Worm (Caenorhabditis elegans) whole organism, early embryonic: Measurements from ENCODE around the gene gcy-19.

Source experiments
- B0310.2 ChIP-seq: sonication (generic microtip); optimal IDR thresholded peaks from 2 replicates; lab custom pipeline; 2016; ENCODE audit warnings: mild to moderate bottlenecking, missing genetic modification characterization, missing compliant biosample characterization
- F13C5.2 ChIP-seq: sonication (generic microtip); optimal IDR thresholded peaks from 2 replicates; lab custom pipeline; 2017; ENCODE audit warnings: mild to moderate bottlenecking, missing genetic modification characterization, inconsistent platforms, missing compliant biosample characterization
- aly-1 ChIP-seq: sonication (generic microtip); optimal IDR thresholded peaks from 2 replicates; lab custom pipeline; 2016; ENCODE audit warnings: missing genetic modification characterization, missing compliant biosample characterization
- ama-1 ChIP-seq: fragments of 150-350 bp; optimal IDR thresholded peaks from 2 replicates; lab custom pipeline; 2014
- ceh-13 ChIP-seq: fragments of 200-800 bp; sonication (Bioruptor generic); optimal IDR thresholded peaks from 2 replicates; lab custom pipeline; 2018; ENCODE audit warnings: mild to moderate bottlenecking, missing genetic modification characterization, missing compliant biosample characterization
- ceh-36 ChIP-seq: sonication (generic microtip); optimal IDR thresholded peaks from 2 replicates; lab custom pipeline; 2016; ENCODE audit warnings: missing genetic modification characterization, inconsistent platforms, missing compliant biosample characterization
- ets-7 ChIP-seq: sonication (generic microtip); optimal IDR thresholded peaks from 2 replicates; lab custom pipeline; 2016; ENCODE audit warnings: missing genotype, missing genetic modification characterization, missing compliant biosample characterization
- flt-1 ChIP-seq: fragments of 200-800 bp; sonication (Bioruptor generic); IDR thresholded peaks from 2 replicates; pipeline ENCODE4 v1.3.6; 2022; ENCODE audit warnings: missing genetic modification characterization, missing compliant biosample characterization
- hmbx-1 ChIP-seq: sonication (generic microtip); optimal IDR thresholded peaks from 2 replicates; lab custom pipeline; 2016; ENCODE audit warnings: mild to moderate bottlenecking, missing genetic modification characterization, missing compliant biosample characterization
- hmg-4 ChIP-seq: fragments of 200-800 bp; sonication (Bioruptor generic); optimal IDR thresholded peaks from 2 replicates; lab custom pipeline; 2018; ENCODE audit warnings: mild to moderate bottlenecking, missing genetic modification characterization, missing compliant biosample characterization
- hnd-1 ChIP-seq: sonication (generic microtip); optimal IDR thresholded peaks from 2 replicates; lab custom pipeline; 2016; ENCODE audit warnings: missing genetic modification characterization, missing compliant biosample characterization
- pes-1 ChIP-seq: fragments of 200-800 bp; sonication (Bioruptor generic); IDR thresholded peaks from 2 replicates; pipeline ENCODE4 v1.3.6; 2022; ENCODE audit warnings: missing genetic modification reagents, missing genetic modification characterization, missing compliant biosample characterization
- scrt-1 ChIP-seq: fragments of 200-800 bp; sonication (Bioruptor generic); IDR thresholded peaks from 2 replicates; pipeline ENCODE4 v1.3.6; 2022; ENCODE audit warnings: missing genetic modification characterization, missing compliant biosample characterization
- sea-1 ChIP-seq: fragments of 200-800 bp; sonication (Bioruptor generic); conservative IDR thresholded peaks from 2 replicates; pipeline ENCODE4 v1.3.6; 2022; ENCODE audit warnings: missing genetic modification characterization, missing compliant biosample characterization
- tbx-11 ChIP-seq: fragments of 200-800 bp; sonication (Bioruptor generic); IDR thresholded peaks from 2 replicates; pipeline ENCODE4 v1.3.6; 2022; ENCODE audit warnings: missing genetic modification characterization, missing compliant biosample characterization
- tbx-37 ChIP-seq: fragments of 200-800 bp; sonication (Bioruptor generic); conservative IDR thresholded peaks from 2 replicates; pipeline ENCODE4 v1.3.6; 2022; ENCODE audit warnings: missing genetic modification reagents, missing genetic modification characterization, missing compliant biosample characterization
- tra-4 ChIP-seq: sonication (generic microtip); optimal IDR thresholded peaks from 2 replicates; lab custom pipeline; 2017; ENCODE audit warnings: missing genetic modification characterization, missing compliant biosample characterization

The gcy-19 gene

DNA sequence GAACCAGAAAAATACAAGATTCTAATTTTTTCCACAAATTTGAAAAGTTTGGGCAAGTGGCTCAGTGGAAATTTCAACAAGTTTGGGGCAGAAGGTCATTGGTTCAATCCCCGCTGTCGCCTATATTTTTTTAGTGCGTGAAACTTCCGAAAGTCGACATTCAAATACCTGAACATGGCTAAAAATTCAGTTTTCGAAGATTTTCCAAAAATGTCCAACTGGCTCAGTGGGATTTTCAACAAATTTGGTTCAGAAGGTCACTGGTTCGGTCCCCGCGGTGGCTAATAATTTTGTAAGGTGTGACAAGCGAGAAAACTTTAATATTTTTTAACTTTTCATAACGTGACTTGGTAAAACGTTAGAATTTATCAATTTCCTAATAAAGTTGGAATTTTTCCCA is 5.5 kb upstream of the gcy-19 start:
- no peak for TF ChIP-seq hmbx-1 (tag; lab: Kevin White, UChicago)
- TF ChIP-seq B0310.2, result no peak
- TF ChIP-seq ets-7, result no peak
- TF ChIP-seq ceh-13 (GFP tag; lab: Kevin White, UChicago), result no peak
- no peak for TF ChIP-seq tbx-37 (GFP tag; lab: Robert Waterston, UW)
- TF ChIP-seq tra-4 (tag; lab: Kevin White, UChicago), result no peak
- TF ChIP-seq F13C5.2 (tag; lab: Kevin White, UChicago), result no peak
- no peak for TF ChIP-seq sea-1 (GFP tag; lab: Robert Waterston, UW)
- TF ChIP-seq ama-1 (lab: Kevin White, UChicago), result no peak
- TF ChIP-seq hnd-1, result no peak
- TF ChIP-seq flt-1, result no peak
- no peak for TF ChIP-seq hmg-4 (GFP tag; lab: Kevin White, UChicago)
- no peak for TF ChIP-seq aly-1 (tag; lab: Kevin White, UChicago)
- TF ChIP-seq pes-1 (GFP tag; lab: Robert Waterston, UW), result no peak
- no peak for TF ChIP-seq ceh-36
- no peak for TF ChIP-seq scrt-1
- TF ChIP-seq tbx-11 (GFP tag; lab: Robert Waterston, UW), result no peak

DNA sequence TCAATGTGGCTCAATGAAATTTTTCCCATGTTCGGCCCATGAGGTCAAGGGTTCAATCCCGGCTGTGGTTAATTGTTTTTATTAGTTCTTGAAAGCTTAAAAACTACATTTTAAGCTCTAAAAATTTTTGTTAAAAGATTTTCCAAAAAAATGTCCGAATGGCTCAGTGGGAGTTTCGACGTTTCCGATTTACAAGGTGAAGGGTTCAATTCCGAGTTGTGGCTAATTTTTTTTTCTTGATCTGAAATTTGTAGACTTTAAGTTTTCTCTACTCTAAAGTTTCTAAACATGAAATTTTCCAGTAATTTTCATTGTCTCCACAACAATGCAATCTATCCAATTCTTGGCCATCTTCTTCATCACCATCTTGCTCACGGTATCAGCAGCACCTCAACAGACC is 3.4 kb upstream of the gcy-19 start, which contains the start of gene F02E11.2:
Gene F02E11.2 (plus strand): TSS at position 301 of the 400 bp plus-strand sequence.
- TF ChIP-seq flt-1, result no peak
- TF ChIP-seq ama-1 (lab: Kevin White, UChicago), result no peak
- TF ChIP-seq hmbx-1 (tag; lab: Kevin White, UChicago), result no peak
- no peak for TF ChIP-seq ceh-13 (GFP tag; lab: Kevin White, UChicago)
- no peak for TF ChIP-seq sea-1 (GFP tag; lab: Robert Waterston, UW)
- TF ChIP-seq tbx-37 (GFP tag; lab: Robert Waterston, UW), result no peak
- no peak for TF ChIP-seq scrt-1
- TF ChIP-seq B0310.2, result no peak
- TF ChIP-seq hnd-1, result no peak
- TF ChIP-seq aly-1 (tag; lab: Kevin White, UChicago), result no peak
- TF ChIP-seq tra-4 (tag; lab: Kevin White, UChicago), result no peak

DNA sequence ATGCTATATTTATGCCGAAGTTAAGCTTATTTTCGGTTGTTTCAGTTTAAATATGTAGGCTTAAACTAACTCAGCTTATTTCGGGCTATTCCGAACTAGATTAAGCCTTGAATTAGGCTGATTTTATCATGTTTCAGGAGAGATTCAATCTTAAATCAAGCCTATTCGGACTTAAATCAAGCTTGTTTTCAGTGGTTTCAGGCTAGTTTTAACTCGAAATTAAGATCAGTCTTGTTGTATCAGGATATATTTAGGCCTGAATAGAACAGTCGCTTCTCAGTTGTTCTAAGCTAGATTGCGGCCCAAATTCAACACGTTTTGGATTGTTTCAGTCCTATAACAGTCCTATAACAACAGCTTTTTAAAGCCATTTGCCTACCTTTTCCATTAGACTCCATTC is 7.4 kb downstream of the gcy-19 start:
- TF ChIP-seq ceh-36 (no peak), hmg-4 (GFP tag; lab: Kevin White, UChicago) (no peak), tbx-37 (GFP tag; lab: Robert Waterston, UW) (no peak), tra-4 (tag; lab: Kevin White, UChicago) (no peak), tbx-11 (GFP tag; lab: Robert Waterston, UW) (no peak), ceh-13 (GFP tag; lab: Kevin White, UChicago) (no peak), scrt-1 (no peak), ets-7 (no peak), pes-1 (GFP tag; lab: Robert Waterston, UW) (no peak)

DNA sequence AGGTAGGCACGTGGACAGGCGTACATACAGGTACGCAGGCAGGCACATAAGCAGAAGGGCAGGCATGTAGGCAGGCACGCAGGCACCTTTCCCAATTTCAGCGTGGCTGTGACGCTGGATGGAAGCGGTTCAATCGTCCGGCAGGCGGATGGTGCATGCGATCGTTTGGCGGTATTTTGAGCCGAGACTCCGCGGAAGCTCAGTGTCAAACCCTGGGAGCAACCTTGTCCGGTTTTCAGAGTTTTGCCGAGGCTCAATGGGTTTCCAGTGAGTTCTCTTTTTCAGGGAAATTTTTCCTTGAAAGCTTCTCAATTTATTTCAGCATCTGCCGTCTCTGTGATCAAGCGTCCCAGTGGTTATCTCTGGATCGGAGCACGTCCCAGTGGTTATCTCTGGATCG is 9.0 kb downstream of the gcy-19 start:
- no peak for TF ChIP-seq ceh-36
- TF ChIP-seq pes-1 (GFP tag; lab: Robert Waterston, UW), result no peak
- no peak for TF ChIP-seq hnd-1
- TF ChIP-seq tbx-37 (GFP tag; lab: Robert Waterston, UW), result no peak

DNA sequence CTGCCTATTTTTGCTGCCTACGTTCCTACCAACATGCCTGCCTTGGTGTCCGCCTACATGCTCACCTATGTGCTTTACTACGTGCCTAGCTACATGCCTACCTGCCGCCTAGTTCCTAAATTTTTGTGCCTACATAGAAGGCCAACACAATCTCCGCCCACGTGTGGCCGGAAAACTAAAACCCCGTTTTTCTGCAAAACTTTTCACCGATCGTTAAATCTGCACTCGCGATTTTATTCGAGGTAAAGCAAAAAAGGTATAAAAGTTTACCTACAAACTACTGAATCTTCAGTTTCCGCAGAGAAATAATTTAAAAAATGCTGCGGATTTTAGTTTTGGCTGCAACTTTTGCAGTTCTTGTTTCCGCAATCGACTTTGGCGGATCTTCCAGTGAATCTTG is 9.7 kb downstream of the gcy-19 start, which contains the start of gene clec-124:
Gene clec-124 (plus strand): TSS at position 301 of the 400 bp plus-strand sequence.
- TF ChIP-seq tbx-37 (GFP tag; lab: Robert Waterston, UW), result no peak
- no peak for TF ChIP-seq flt-1

DNA sequence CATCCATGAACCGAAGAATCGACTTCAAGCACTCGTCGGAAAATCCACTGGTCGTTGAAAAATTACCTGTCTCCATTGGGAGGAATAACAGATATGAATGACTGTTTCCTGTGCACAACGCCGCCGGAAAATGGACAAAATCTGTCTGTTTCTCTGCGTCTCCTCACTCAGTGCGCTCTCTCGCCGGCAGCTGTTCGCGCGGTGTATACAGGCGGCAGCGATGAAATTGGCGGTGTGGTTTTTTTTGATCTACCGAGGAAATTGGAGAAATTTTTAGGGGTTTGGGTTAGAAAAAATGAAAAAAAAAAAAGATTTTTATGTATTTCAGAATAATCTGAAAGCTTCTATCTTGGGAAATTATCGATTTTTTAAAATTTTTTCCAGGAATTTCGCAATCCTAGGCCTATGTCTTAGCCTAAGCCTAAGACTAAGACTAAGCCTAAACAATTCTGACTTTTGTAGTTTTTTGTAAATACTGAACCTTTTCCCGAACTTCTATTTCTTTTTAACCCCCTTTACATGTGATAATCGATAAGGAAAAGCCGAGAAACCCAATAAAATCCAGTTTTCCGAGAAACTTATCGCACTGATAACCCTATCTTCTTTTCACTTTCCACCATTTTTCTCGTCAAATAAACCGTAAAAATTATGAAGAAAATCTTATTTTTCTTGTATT is 11.0 kb downstream of the gcy-19 start, which contains the start of the genes fbxc-50 and C17F4.2:
Gene fbxc-50 (minus strand): TSS at position 81 of the 676 bp plus-strand sequence.
Gene C17F4.2 (plus strand): TSS at position 626 of the 676 bp plus-strand sequence.
- no peak for TF ChIP-seq flt-1
- no peak for TF ChIP-seq ama-1 (lab: Kevin White, UChicago)
- TF ChIP-seq hmbx-1 (tag; lab: Kevin White, UChicago), result no peak
- TF ChIP-seq scrt-1, result no peak
- TF ChIP-seq ceh-36, result no peak
- TF ChIP-seq pes-1 (GFP tag; lab: Robert Waterston, UW), result no peak
- no peak for TF ChIP-seq B0310.2
- TF ChIP-seq F13C5.2 (tag; lab: Kevin White, UChicago), result no peak
- no peak for TF ChIP-seq hnd-1
- TF ChIP-seq ceh-13 (GFP tag; lab: Kevin White, UChicago), result no peak
- TF ChIP-seq sea-1 (GFP tag; lab: Robert Waterston, UW), result no peak
- TF ChIP-seq ets-7, result no peak
- no peak for TF ChIP-seq hmg-4 (GFP tag; lab: Kevin White, UChicago)
- no peak for TF ChIP-seq tra-4 (tag; lab: Kevin White, UChicago)
- no peak for TF ChIP-seq aly-1 (tag; lab: Kevin White, UChicago)
- no peak for TF ChIP-seq tbx-11 (GFP tag; lab: Robert Waterston, UW)
- TF ChIP-seq tbx-37 (GFP tag; lab: Robert Waterston, UW), result no peak

DNA sequence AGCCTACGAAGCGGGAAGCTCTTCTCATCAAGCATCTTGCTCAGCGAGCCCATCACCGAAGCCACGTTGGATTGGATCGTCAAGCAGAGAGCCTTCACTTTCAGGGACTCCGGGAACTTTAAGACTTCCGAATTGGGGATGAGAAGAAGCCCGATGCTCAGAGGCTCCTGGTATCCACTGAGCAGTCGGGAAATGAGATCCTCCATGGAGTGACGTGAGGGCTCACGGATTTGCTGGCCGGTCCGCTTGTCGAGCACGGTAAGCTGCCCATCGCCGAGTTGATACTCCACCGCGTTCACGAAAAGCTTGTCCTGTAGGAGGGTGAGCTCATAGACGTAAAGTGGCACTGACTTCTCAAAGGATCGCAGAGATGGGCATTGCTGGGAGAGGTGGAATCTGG is 11.6 kb downstream of the gcy-19 start:
- TF ChIP-seq ama-1 (lab: Kevin White, UChicago), result no peak
- no peak for TF ChIP-seq flt-1

DNA sequence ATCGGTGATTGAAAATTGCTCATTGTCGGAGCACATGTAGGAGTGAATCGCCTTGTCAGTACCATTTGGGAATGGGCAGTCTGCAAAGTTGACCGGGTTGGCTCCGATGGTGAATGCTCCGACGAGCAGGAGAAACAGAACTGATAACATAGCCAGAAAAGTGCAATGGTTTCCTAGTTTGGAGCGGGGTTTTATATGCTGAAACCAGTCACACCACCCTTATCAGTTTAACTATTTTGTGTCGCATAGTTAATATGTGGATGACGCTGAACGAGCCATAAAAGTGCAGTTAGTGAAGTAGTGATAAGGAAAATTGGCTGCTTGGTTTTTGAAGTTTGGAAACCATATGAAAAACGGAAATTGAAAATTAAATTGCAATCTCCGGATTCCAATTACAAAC is 13.3 kb downstream of the gcy-19 start, which contains the start of gene C17F4.7:
Gene C17F4.7 (minus strand): TSS at position 180 of the 400 bp plus-strand sequence.
- no peak for TF ChIP-seq hmg-4 (GFP tag; lab: Kevin White, UChicago)
- no peak for TF ChIP-seq hmbx-1 (tag; lab: Kevin White, UChicago)
- TF ChIP-seq tbx-37 (GFP tag; lab: Robert Waterston, UW), result no peak
